Worm (Caenorhabditis elegans): ENCODE measurements around the gene grl-4.

ce11 chrIV:7263137-7263536, 47.4 kb downstream of the grl-4 start, which contains the start of gene glb-2:
- TF ChIP-seq lin-13 (GFP tag; optimal IDR thresholded peaks at IDR 0.05) (no peak), ztf-11 (tag; optimal IDR thresholded peaks at IDR 0.05) (no peak), nhr-77 (tag; optimal IDR thresholded peaks at IDR 0.05) (no peak), nhr-11 (tag; optimal IDR thresholded peaks at IDR 0.05) (no peak), aly-2 (tag; optimal IDR thresholded peaks at IDR 0.05) (no peak), nhr-23 (tag; optimal IDR thresholded peaks at IDR 0.05) (no peak), snpc-4 (tag; optimal IDR thresholded peaks at IDR 0.05) (no peak), nhr-12 (tag; optimal IDR thresholded peaks at IDR 0.05) (no peak), skn-1 (tag; optimal IDR thresholded peaks at IDR 0.05) (no peak), ZK546.5 (tag; optimal IDR thresholded peaks at IDR 0.05) (no peak), ceh-16 (tag; optimal IDR thresholded peaks at IDR 0.05) (no peak), dmd-4 (tag; optimal IDR thresholded peaks at IDR 0.05) (no peak), fos-1 (tag; optimal IDR thresholded peaks at IDR 0.05) (no peak), lin-39 (tag; optimal IDR thresholded peaks at IDR 0.05) (no peak)
